Worm (Caenorhabditis elegans) whole organism, mixed stage, embryonic: ENCODE measurements around the gene T05C12.4.

Experiments
- M03D4.4 ChIP-seq: sonication (generic microtip); optimal IDR thresholded peaks from 2 replicates; lab custom pipeline; 2017; ENCODE audit warnings: mild to moderate bottlenecking, missing genetic modification characterization, missing compliant biosample characterization
- bed-3 ChIP-seq: fragments of 200-800 bp; sonication (Bioruptor generic); optimal IDR thresholded peaks from 3 replicates; lab custom pipeline; 2018; ENCODE audit warnings: mild to moderate bottlenecking, missing genetic modification characterization, moderate library complexity, missing compliant biosample characterization
- blmp-1 ChIP-seq: fragments of 150-350 bp; optimal IDR thresholded peaks from 2 replicates; lab custom pipeline; 2014; ENCODE audit warnings: missing biosample characterization, missing genetic modification characterization
- ceh-39 ChIP-seq: fragments of 150-350 bp; optimal IDR thresholded peaks from 2 replicates; lab custom pipeline; 2014; ENCODE audit warnings: missing biosample characterization, missing genetic modification characterization
- ceh-43 ChIP-seq: fragments of 200-800 bp; sonication (Bioruptor generic); optimal IDR thresholded peaks from 2 replicates; lab custom pipeline; 2018; ENCODE audit warnings: mild to moderate bottlenecking, missing genetic modification characterization, moderate library complexity, missing compliant biosample characterization
- ceh-83 ChIP-seq: fragments of 200-800 bp; sonication (Bioruptor generic); optimal IDR thresholded peaks from 2 replicates; lab custom pipeline; 2018; ENCODE audit warnings: mild to moderate bottlenecking, missing genetic modification characterization, missing compliant biosample characterization
- ces-1 ChIP-seq: fragments of 150-350 bp; optimal IDR thresholded peaks from 2 replicates; lab custom pipeline; 2014; ENCODE audit warnings: missing biosample characterization, missing genetic modification reagents, missing genetic modification characterization
- cnd-1 ChIP-seq: fragments of 200-800 bp; sonication (Bioruptor generic); optimal IDR thresholded peaks from 2 replicates; lab custom pipeline; 2018; ENCODE audit warnings: mild to moderate bottlenecking, missing genetic modification characterization, missing compliant biosample characterization
- drap-1 ChIP-seq: fragments of 200-800 bp; sonication (Bioruptor generic); optimal IDR thresholded peaks from 3 replicates; lab custom pipeline; 2018; ENCODE audit warnings: mild to moderate bottlenecking, missing genetic modification characterization, missing compliant biosample characterization
- elt-1 ChIP-seq: sonication (generic microtip); optimal IDR thresholded peaks from 2 replicates; lab custom pipeline; 2017; ENCODE audit warnings: missing genetic modification characterization, mild to moderate bottlenecking, missing compliant biosample characterization, antibody characterized with exemption, moderate library complexity, borderline replicate concordance; ENCODE audit not compliant: insufficient read depth
- elt-3 ChIP-seq: fragments of 150-350 bp; optimal IDR thresholded peaks from 2 replicates; lab custom pipeline; 2014; ENCODE audit warnings: missing biosample characterization, missing genetic modification characterization
- flh-1 ChIP-seq: fragments of 200-800 bp; sonication (Bioruptor generic); optimal IDR thresholded peaks from 2 replicates; lab custom pipeline; 2018; ENCODE audit warnings: mild to moderate bottlenecking, missing genetic modification characterization, moderate library complexity, missing compliant biosample characterization
- ham-2 ChIP-seq: fragments of 200-800 bp; sonication (Bioruptor generic); optimal IDR thresholded peaks from 2 replicates; lab custom pipeline; 2018; ENCODE audit warnings: mild to moderate bottlenecking, missing genetic modification characterization, missing compliant biosample characterization
- hlh-1 ChIP-seq: fragments of 150-350 bp; optimal IDR thresholded peaks from 2 replicates; lab custom pipeline; 2014; ENCODE audit warnings: missing biosample characterization, missing genetic modification reagents, missing genetic modification characterization
- lin-13 ChIP-seq: fragments of 150-350 bp; optimal IDR thresholded peaks from 2 replicates; lab custom pipeline; 2014; ENCODE audit warnings: missing biosample characterization, missing genetic modification characterization
- lin-32 ChIP-seq: fragments of 200-800 bp; sonication (Bioruptor generic); optimal IDR thresholded peaks from 2 replicates; lab custom pipeline; 2018; ENCODE audit warnings: mild to moderate bottlenecking, missing genetic modification characterization, missing compliant biosample characterization
- lsy-2 ChIP-seq: fragments of 150-350 bp; optimal IDR thresholded peaks from 2 replicates; lab custom pipeline; 2014; ENCODE audit warnings: missing biosample characterization, missing genetic modification characterization
- mab-5 ChIP-seq: fragments of 150-350 bp; optimal IDR thresholded peaks from 2 replicates; lab custom pipeline; 2014; ENCODE audit warnings: missing biosample characterization, missing genetic modification characterization
- nhr-12 ChIP-seq: fragments of 150-350 bp; optimal IDR thresholded peaks from 2 replicates; lab custom pipeline; 2014; ENCODE audit warnings: missing biosample characterization, missing genetic modification characterization
- nhr-2 ChIP-seq: fragments of 150-350 bp; optimal IDR thresholded peaks from 2 replicates; lab custom pipeline; 2014; ENCODE audit warnings: missing biosample characterization, missing genetic modification characterization
- nhr-237 ChIP-seq: fragments of 150-350 bp; optimal IDR thresholded peaks from 2 replicates; lab custom pipeline; 2014; ENCODE audit warnings: missing biosample characterization, missing genetic modification characterization
- nhr-28 ChIP-seq: fragments of 150-350 bp; optimal IDR thresholded peaks from 2 replicates; lab custom pipeline; 2014; ENCODE audit warnings: missing biosample characterization, missing genetic modification characterization
- nhr-76 ChIP-seq: sonication (generic microtip); optimal IDR thresholded peaks from 2 replicates; lab custom pipeline; 2017; ENCODE audit warnings: missing biosample characterization, missing genetic modification characterization
- pha-4 ChIP-seq: fragments of 150-350 bp; optimal IDR thresholded peaks from 2 replicates; lab custom pipeline; 2018; ENCODE audit warnings: missing biosample characterization, missing genetic modification reagents, missing genetic modification characterization
- sem-2 ChIP-seq: fragments of 200-800 bp; sonication (Bioruptor generic); optimal IDR thresholded peaks from 2 replicates; lab custom pipeline; 2018; ENCODE audit warnings: mild to moderate bottlenecking, missing genetic modification characterization, missing compliant biosample characterization
- snpc-4 ChIP-seq: fragments of 150-350 bp; optimal IDR thresholded peaks from 2 replicates; lab custom pipeline; 2014; ENCODE audit warnings: missing biosample characterization, missing genetic modification characterization
- sptf-1 ChIP-seq: sonication (generic microtip); optimal IDR thresholded peaks from 2 replicates; lab custom pipeline; 2017; ENCODE audit warnings: mild to moderate bottlenecking, missing genetic modification characterization, moderate library complexity, missing compliant biosample characterization
- tbx-8 ChIP-seq: fragments of 200-800 bp; sonication (Bioruptor generic); optimal IDR thresholded peaks from 2 replicates; lab custom pipeline; 2018; ENCODE audit warnings: mild to moderate bottlenecking, missing genetic modification characterization, moderate library complexity, missing compliant biosample characterization
- unc-120 ChIP-seq: sonication (generic microtip); optimal IDR thresholded peaks from 2 replicates; lab custom pipeline; 2017; ENCODE audit warnings: missing genetic modification characterization, missing compliant biosample characterization; ENCODE audit not compliant: poor library complexity, severe bottlenecking
- unc-39 ChIP-seq: fragments of 150-350 bp; optimal IDR thresholded peaks from 2 replicates; lab custom pipeline; 2014; ENCODE audit warnings: missing biosample characterization, missing genetic modification characterization
- unc-62 ChIP-seq: fragments of 150-350 bp; optimal IDR thresholded peaks from 2 replicates; lab custom pipeline; 2014; ENCODE audit warnings: missing biosample characterization, missing genetic modification reagents, missing genetic modification characterization
- zip-8 ChIP-seq: fragments of 150-350 bp; optimal IDR thresholded peaks from 2 replicates; lab custom pipeline; 2014; ENCODE audit warnings: missing biosample characterization, missing genetic modification characterization
- ztf-11 ChIP-seq: fragments of 150-350 bp; optimal IDR thresholded peaks from 2 replicates; lab custom pipeline; 2014; ENCODE audit warnings: missing biosample characterization, missing genetic modification characterization

T05C12.4 gene

DNA sequence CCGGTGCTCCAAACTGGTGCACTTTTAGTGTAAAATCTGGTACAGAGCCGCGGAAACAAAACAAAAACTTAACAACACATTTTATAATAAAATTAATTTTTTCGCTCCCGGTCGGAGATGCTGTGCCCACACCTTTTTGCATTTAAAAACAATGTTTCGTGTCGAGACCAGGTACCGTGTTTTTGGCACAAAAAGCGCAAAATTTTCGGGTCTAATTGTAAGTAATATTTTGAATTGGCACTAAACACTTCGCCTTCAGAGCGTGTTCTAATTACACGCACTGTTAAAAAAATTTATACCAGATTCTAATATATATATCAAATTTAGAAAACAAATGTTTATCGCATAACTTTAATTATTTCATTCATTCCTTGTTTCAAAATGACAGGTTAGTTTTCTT, 1.3 kb upstream of the T05C12.4 start, which contains the start of gene dylt-3:
TSS of gene dylt-3 (plus strand) at position 301 of the 400 bp plus-strand sequence.
- TF ChIP-seq unc-120 (tag; lab: Kevin White, UChicago) = no peak
- TF ChIP-seq lsy-2 (tag; lab: Kevin White, UChicago) = no peak
- TF ChIP-seq hlh-1 = no peak
- no peak for TF ChIP-seq zip-8 (tag; lab: Kevin White, UChicago)
- TF ChIP-seq cnd-1 (tag; lab: Kevin White, UChicago) = no peak
- no peak for TF ChIP-seq ham-2 (GFP tag; lab: Kevin White, UChicago)
- no peak for TF ChIP-seq unc-39 (tag; lab: Kevin White, UChicago)
- TF ChIP-seq elt-3 (tag; lab: Kevin White, UChicago) = no peak
- no peak for TF ChIP-seq nhr-2 (tag; lab: Kevin White, UChicago)
- TF ChIP-seq ceh-83 (GFP tag; lab: Kevin White, UChicago) = no peak
- TF ChIP-seq pha-4 = no peak
- TF ChIP-seq mab-5 (tag; lab: Kevin White, UChicago) = no peak
- TF ChIP-seq tbx-8 (GFP tag; lab: Kevin White, UChicago) = no peak

DNA sequence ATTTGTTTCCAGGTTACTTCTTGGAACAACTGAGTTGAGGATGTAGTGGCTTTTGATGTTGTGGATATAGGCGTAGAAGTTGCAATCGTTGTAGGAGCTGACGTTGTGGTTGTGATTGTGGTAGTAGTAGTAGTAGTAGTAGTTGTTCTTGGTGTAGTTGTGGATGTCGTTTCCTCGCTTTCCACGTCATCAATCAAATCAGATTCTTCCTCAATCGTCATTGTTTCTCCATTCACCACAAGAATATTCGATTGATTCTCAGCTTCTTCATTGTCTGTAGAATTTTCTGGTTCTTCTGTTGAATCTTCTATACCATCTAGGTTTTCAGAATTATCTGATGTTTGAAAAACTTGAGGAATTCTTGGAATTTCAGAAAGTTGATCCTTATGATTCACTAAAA, 1.6 kb downstream of the T05C12.4 start:
- no peak for TF ChIP-seq M03D4.4 (tag; lab: Kevin White, UChicago)
- no peak for TF ChIP-seq nhr-76 (tag; lab: Kevin White, UChicago)
- TF ChIP-seq bed-3 = no peak
- no peak for TF ChIP-seq mab-5 (tag; lab: Kevin White, UChicago)
- no peak for TF ChIP-seq pha-4
- no peak for TF ChIP-seq sem-2 (GFP tag; lab: Kevin White, UChicago)
- TF ChIP-seq ham-2 (GFP tag; lab: Kevin White, UChicago) = no peak
- no peak for TF ChIP-seq drap-1 (GFP tag; lab: Kevin White, UChicago)
- TF ChIP-seq ceh-83 (GFP tag; lab: Kevin White, UChicago) = no peak
- no peak for TF ChIP-seq nhr-12 (tag; lab: Kevin White, UChicago)
- no peak for TF ChIP-seq tbx-8 (GFP tag; lab: Kevin White, UChicago)
- no peak for TF ChIP-seq lin-32
- TF ChIP-seq ceh-39 (tag; lab: Kevin White, UChicago) = no peak
- no peak for TF ChIP-seq blmp-1
- TF ChIP-seq flh-1 = no peak
- TF ChIP-seq ztf-11 = no peak
- TF ChIP-seq elt-1 (tag; lab: Kevin White, UChicago) = no peak
- TF ChIP-seq lsy-2 (tag; lab: Kevin White, UChicago) = no peak
- TF ChIP-seq lin-13 (tag; lab: Kevin White, UChicago) = no peak
- TF ChIP-seq elt-3 (tag; lab: Kevin White, UChicago) = no peak

DNA sequence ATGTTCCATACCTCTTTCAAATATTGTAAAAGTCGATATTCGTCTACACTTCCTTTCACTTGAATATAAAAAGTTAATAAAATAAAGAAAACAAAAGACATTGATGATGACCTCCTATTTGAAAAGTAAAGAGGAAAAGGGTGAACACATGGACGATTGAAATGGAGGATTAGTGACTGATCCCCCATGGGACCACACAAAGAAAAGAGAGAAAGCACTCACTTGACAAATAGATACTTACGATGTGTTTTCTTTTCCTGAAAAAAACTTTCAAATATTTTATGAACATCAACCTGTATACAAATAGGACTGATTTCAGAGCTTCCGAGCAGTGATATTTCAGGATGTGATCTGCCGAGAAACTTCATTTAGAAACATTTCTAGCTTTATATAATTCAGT, 3.1 kb downstream of the T05C12.4 start, which contains the start of gene acr-14:
TSS of gene acr-14 (minus strand) at position 101 of the 400 bp plus-strand sequence.
- TF ChIP-seq zip-8 (tag; lab: Kevin White, UChicago) (no peak), nhr-237 (no peak), snpc-4 (tag; lab: Kevin White, UChicago) (no peak), sptf-1 (tag; lab: Kevin White, UChicago) (no peak), lin-13 (tag; lab: Kevin White, UChicago) (no peak), M03D4.4 (tag; lab: Kevin White, UChicago) (no peak), nhr-12 (tag; lab: Kevin White, UChicago) (no peak), elt-3 (tag; lab: Kevin White, UChicago) (no peak)

DNA sequence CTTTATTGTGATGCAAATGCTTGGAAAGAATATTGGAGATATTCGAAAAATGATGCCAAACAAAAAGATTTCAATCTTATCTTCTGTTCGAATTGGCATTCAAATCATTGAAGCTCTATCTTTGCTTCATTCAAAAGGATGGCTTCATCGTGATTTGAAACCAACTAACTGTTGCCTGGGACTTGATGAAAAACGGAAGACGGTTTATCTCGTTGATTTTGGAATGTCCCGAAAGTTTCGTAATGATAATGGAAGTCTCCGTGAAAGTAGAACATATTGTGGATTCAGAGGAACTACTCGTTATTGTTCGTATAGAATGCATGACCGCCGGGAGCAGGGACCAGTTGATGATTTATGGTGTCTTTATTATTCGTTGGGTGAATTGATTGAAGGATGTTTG, 6.0 kb downstream of the T05C12.4 start:
- no peak for TF ChIP-seq nhr-76 (tag; lab: Kevin White, UChicago)
- TF ChIP-seq ceh-39 (tag; lab: Kevin White, UChicago) = no peak
- no peak for TF ChIP-seq nhr-237
- no peak for TF ChIP-seq ceh-43 (GFP tag; lab: Kevin White, UChicago)
- TF ChIP-seq ces-1 = no peak
- no peak for TF ChIP-seq mab-5 (tag; lab: Kevin White, UChicago)
- TF ChIP-seq nhr-2 (tag; lab: Kevin White, UChicago) = no peak
- TF ChIP-seq nhr-28 (tag; lab: Kevin White, UChicago) = no peak
- TF ChIP-seq flh-1 = no peak
- TF ChIP-seq unc-62 (GFP tag; lab: Kevin White, UChicago) = no peak
- no peak for TF ChIP-seq unc-39 (tag; lab: Kevin White, UChicago)
- TF ChIP-seq, all 35 proteins: peak for 0
